Worm (Caenorhabditis elegans) whole organism, L4/young adult: ENCODE measurements around the gene T07D1.3.

Experiments
- W03F9.2 ChIP-seq: fragments of 150-350 bp; optimal IDR thresholded peaks from 2 replicates; lab custom pipeline; 2014; ENCODE audit warnings: missing biosample characterization, missing genetic modification characterization
- dao-5 ChIP-seq: sonication (generic microtip); optimal IDR thresholded peaks from 2 replicates; lab custom pipeline; 2016; ENCODE audit warnings: missing genotype, missing genetic modification characterization, moderate library complexity, missing compliant biosample characterization
- him-1 ChIP-seq: sonication (generic microtip); optimal IDR thresholded peaks from 2 replicates; lab custom pipeline; 2016; ENCODE audit warnings: missing genotype, missing genetic modification reagents, missing genetic modification characterization, missing compliant biosample characterization

ce11 chrX:2438857-2439256 lies 4.3 kb downstream of the T07D1.3 start, which contains the start of gene gid-2:
- TF ChIP-seq W03F9.2 (tag; lab: Kevin White, UChicago), result no peak
- no peak for TF ChIP-seq him-1 (tag; lab: Kevin White, UChicago)
- no peak for TF ChIP-seq dao-5 (tag; lab: Kevin White, UChicago)
